Worm (Caenorhabditis elegans): Measurements from ENCODE around the gene ttr-34.

DNA sequence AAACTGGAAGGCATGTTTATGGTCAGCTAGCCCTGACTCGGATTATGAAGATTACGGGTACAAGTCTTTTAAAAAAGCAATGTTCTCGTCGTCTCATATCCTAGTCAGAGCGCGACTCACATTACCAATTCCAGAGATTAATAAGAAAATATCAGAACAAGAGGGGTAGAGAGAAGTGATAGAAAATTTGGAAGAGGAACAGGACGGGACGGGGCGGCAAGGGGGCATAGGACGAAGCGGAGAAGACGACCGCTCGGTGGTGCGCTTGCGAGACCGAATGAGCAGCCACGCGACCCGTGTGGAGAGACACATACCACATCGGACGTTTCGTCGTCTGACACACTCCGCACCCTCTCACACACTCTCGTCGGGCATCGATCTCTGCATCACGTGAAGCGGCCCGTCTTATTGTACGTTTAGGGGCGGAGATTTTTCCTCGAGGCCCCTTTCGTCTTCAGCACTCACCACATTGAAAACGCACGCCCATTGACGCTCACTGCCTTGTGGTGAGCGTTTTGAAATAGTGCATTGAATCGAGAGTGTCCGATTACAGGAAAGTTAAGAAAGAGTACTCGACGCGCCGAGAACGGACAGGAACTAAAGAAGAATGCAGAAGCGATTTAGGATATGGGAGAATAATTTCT is 5.5 kb downstream of the ttr-34 start:
- TF ChIP-seq pqm-1 (tag; optimal IDR thresholded peaks at IDR 0.05) (no peak), nhr-11 (tag; optimal IDR thresholded peaks at IDR 0.05) (peak; percentile 72), mep-1 (tag; optimal IDR thresholded peaks at IDR 0.05) (peak; percentile 94), ztf-11 (tag; optimal IDR thresholded peaks at IDR 0.05) (peak in 1 of 2 experiments; percentile 89), sox-4 (tag; optimal IDR thresholded peaks at IDR 0.05) (peak; percentile 87), lin-39 (tag; optimal IDR thresholded peaks at IDR 0.05) (peak; percentile 34), fkh-10 (GFP tag; optimal IDR thresholded peaks at IDR 0.05) (peak; percentile 95), snpc-4 (tag; optimal IDR thresholded peaks at IDR 0.05) (peak; percentile 75), rnt-1 (tag; optimal IDR thresholded peaks at IDR 0.05) (peak; percentile 88)
